Worm (Caenorhabditis elegans) whole organism, L3 larva: ENCODE measurements around the gene fbxb-18.

Experiments used
- R02D3.7 ChIP-seq: fragments of 150-350 bp; optimal IDR thresholded peaks from 2 replicates; lab custom pipeline; 2014; ENCODE audit warnings: missing biosample characterization, missing genetic modification characterization
- ZK546.5 ChIP-seq: sonication (generic microtip); optimal IDR thresholded peaks from 2 replicates; lab custom pipeline; 2017; ENCODE audit warnings: missing biosample characterization, missing genetic modification characterization
- ceh-16 ChIP-seq: sonication (generic microtip); optimal IDR thresholded peaks from 2 replicates; lab custom pipeline; 2017; ENCODE audit warnings: missing biosample characterization, missing genetic modification characterization
- ceh-28 ChIP-seq: fragments of 150-350 bp; optimal IDR thresholded peaks from 2 replicates; lab custom pipeline; 2014; ENCODE audit warnings: missing biosample characterization, missing genetic modification reagents, missing genetic modification characterization
- ceh-82 ChIP-seq: fragments of 150-350 bp; optimal IDR thresholded peaks from 2 replicates; lab custom pipeline; 2014; ENCODE audit warnings: missing biosample characterization, missing genetic modification characterization
- daf-12 ChIP-seq: fragments of 150-350 bp; optimal IDR thresholded peaks from 2 replicates; lab custom pipeline; 2014; ENCODE audit warnings: missing biosample characterization, missing genetic modification reagents, missing genetic modification characterization
- egl-27 ChIP-seq: sonication (generic microtip); optimal IDR thresholded peaks from 4 replicates; lab custom pipeline; 2017; ENCODE audit warnings: missing biosample characterization, missing genetic modification reagents, missing genetic modification characterization
- elt-2 ChIP-seq: sonication (generic microtip); optimal IDR thresholded peaks from 2 replicates; lab custom pipeline; 2016; ENCODE audit warnings: missing genetic modification reagents, mild to moderate bottlenecking, missing genetic modification characterization, missing compliant biosample characterization
- elt-3 ChIP-seq, 3 experiments: fragments of 150-350 bp in 1 of 3; sonication (generic microtip) in 2 of 3; optimal IDR thresholded peaks; 2 replicates in 2 of 3; 4 replicates in 1 of 3; lab custom pipeline; 2014 to 2017; ENCODE audit warnings: missing biosample characterization in 3 of 3, missing genetic modification characterization in 3 of 3
- eor-1 ChIP-seq, 2 experiments: fragments of 150-350 bp; optimal IDR thresholded peaks; 2 replicates each; lab custom pipeline; 2014 to 2018; ENCODE audit warnings: missing biosample characterization in 2 of 2, missing genetic modification characterization in 2 of 2
- hmg-11 ChIP-seq: sonication (generic microtip); optimal IDR thresholded peaks from 2 replicates; lab custom pipeline; 2016; ENCODE audit warnings: missing genetic modification characterization, missing compliant biosample characterization
- jun-1 ChIP-seq: fragments of 150-350 bp; optimal IDR thresholded peaks from 2 replicates; lab custom pipeline; 2014; ENCODE audit warnings: missing biosample characterization, missing genetic modification reagents, missing genetic modification characterization
- lin-15B ChIP-seq: fragments of 150-350 bp; optimal IDR thresholded peaks from 2 replicates; lab custom pipeline; 2014; ENCODE audit warnings: missing biosample characterization, missing genetic modification characterization
- lin-39 ChIP-seq: fragments of 150-350 bp; optimal IDR thresholded peaks from 2 replicates; lab custom pipeline; 2018; ENCODE audit warnings: missing biosample characterization, missing genetic modification reagents, missing genetic modification characterization
- lsy-12 ChIP-seq: sonication (generic microtip); optimal IDR thresholded peaks from 2 replicates; lab custom pipeline; 2016; ENCODE audit warnings: mild to moderate bottlenecking, missing genetic modification characterization, missing compliant biosample characterization
- mdl-1 ChIP-seq: fragments of 150-350 bp; optimal IDR thresholded peaks from 2 replicates; lab custom pipeline; 2014; ENCODE audit warnings: missing biosample characterization, missing genetic modification characterization
- nfya-1 ChIP-seq: sonication (generic microtip); optimal IDR thresholded peaks from 2 replicates; lab custom pipeline; 2017; ENCODE audit warnings: missing genetic modification characterization, mild to moderate bottlenecking, missing compliant biosample characterization, antibody characterized with exemption, moderate library complexity; ENCODE audit not compliant: insufficient read depth
- nhr-12 ChIP-seq: fragments of 150-350 bp; optimal IDR thresholded peaks from 2 replicates; lab custom pipeline; 2014; ENCODE audit warnings: missing biosample characterization, missing genetic modification characterization
- nhr-23 ChIP-seq: fragments of 150-350 bp; optimal IDR thresholded peaks from 2 replicates; lab custom pipeline; 2014; ENCODE audit warnings: missing biosample characterization, missing genetic modification reagents, missing genetic modification characterization
- nhr-237 ChIP-seq: fragments of 150-350 bp; optimal IDR thresholded peaks from 2 replicates; lab custom pipeline; 2014; ENCODE audit warnings: missing biosample characterization, missing genetic modification characterization
- nhr-25 ChIP-seq: sonication (generic microtip); optimal IDR thresholded peaks from 2 replicates; lab custom pipeline; 2017; ENCODE audit warnings: missing biosample characterization, missing genetic modification characterization
- nhr-28 ChIP-seq: fragments of 150-350 bp; optimal IDR thresholded peaks from 2 replicates; lab custom pipeline; 2014; ENCODE audit warnings: missing biosample characterization, missing genetic modification characterization
- nhr-43 ChIP-seq: sonication (generic microtip); optimal IDR thresholded peaks from 2 replicates; lab custom pipeline; 2016; ENCODE audit warnings: mild to moderate bottlenecking, missing genetic modification characterization, missing compliant biosample characterization; ENCODE audit not compliant: poor library complexity, severe bottlenecking
- nhr-67 ChIP-seq: fragments of 150-350 bp; optimal IDR thresholded peaks from 2 replicates; lab custom pipeline; 2014; ENCODE audit warnings: missing biosample characterization, missing genetic modification characterization
- nhr-77 ChIP-seq: fragments of 150-350 bp; optimal IDR thresholded peaks from 2 replicates; lab custom pipeline; 2014; ENCODE audit warnings: missing biosample characterization, missing genetic modification characterization
- pha-4 ChIP-seq: fragments of 150-350 bp; optimal IDR thresholded peaks from 2 replicates; lab custom pipeline; 2014; ENCODE audit warnings: missing biosample characterization, missing genetic modification reagents, missing genetic modification characterization
- pqm-1 ChIP-seq: fragments of 150-350 bp; optimal IDR thresholded peaks from 2 replicates; lab custom pipeline; 2017; ENCODE audit warnings: missing biosample characterization, missing genetic modification characterization, inconsistent platforms
- sea-2 ChIP-seq: fragments of 150-350 bp; sonication (generic microtip); optimal IDR thresholded peaks from 4 replicates; lab custom pipeline; 2014; ENCODE audit warnings: missing biosample characterization, missing genetic modification reagents, missing genetic modification characterization
- snpc-4 ChIP-seq: fragments of 150-350 bp; optimal IDR thresholded peaks from 2 replicates; lab custom pipeline; 2014; ENCODE audit warnings: missing biosample characterization, missing genetic modification characterization
- tbx-2 ChIP-seq: sonication (generic microtip); optimal IDR thresholded peaks from 2 replicates; lab custom pipeline; 2016; ENCODE audit warnings: mild to moderate bottlenecking, missing genetic modification characterization, missing compliant biosample characterization
- unc-39 ChIP-seq: sonication (generic microtip); optimal IDR thresholded peaks from 4 replicates; lab custom pipeline; 2017; ENCODE audit warnings: missing biosample characterization, missing genetic modification characterization
- unc-62 ChIP-seq: fragments of 150-350 bp; sonication (generic microtip); optimal IDR thresholded peaks from 4 replicates; lab custom pipeline; 2014; ENCODE audit warnings: missing biosample characterization, missing genetic modification reagents, missing genetic modification characterization
- zag-1 ChIP-seq: fragments of 150-350 bp; optimal IDR thresholded peaks from 2 replicates; lab custom pipeline; 2014; ENCODE audit warnings: missing biosample characterization, missing genetic modification characterization
- ztf-11 ChIP-seq: fragments of 150-350 bp; optimal IDR thresholded peaks from 2 replicates; lab custom pipeline; 2014; ENCODE audit warnings: missing biosample characterization, missing genetic modification characterization

fbxb-18 gene

DNA sequence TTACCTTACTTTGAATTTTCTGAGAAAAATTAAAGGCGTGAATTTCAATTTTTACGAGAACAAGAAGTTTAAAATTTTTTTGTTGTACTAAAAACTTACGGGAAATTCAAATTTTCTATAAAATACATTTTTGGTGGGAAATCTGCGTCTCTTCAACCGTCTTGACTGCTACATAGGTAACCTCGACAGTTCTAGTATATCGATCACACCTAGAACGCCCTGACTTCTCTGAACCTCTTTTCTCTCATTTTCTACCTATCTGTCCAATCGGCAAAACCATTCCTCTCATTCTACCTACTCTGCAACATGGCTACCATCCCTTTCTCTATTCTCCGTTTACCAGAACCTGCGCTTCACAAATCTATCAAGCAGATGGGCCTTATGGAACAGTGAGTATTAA lies 5.0 kb downstream of the fbxb-18 start, which contains the start of gene fbxb-25:
fbxb-25 (plus strand) TSS at position 301 of the 400 bp plus-strand sequence.
- no peak for TF ChIP-seq elt-3 (tag; optimal IDR thresholded peaks at IDR 0.05; lab: Kevin White, UChicago)
- no peak for TF ChIP-seq unc-39 (tag; lab: Kevin White, UChicago)
- no peak for TF ChIP-seq pqm-1
- TF ChIP-seq ceh-16 (tag; lab: Kevin White, UChicago): no peak
- TF ChIP-seq nhr-12 (tag; lab: Kevin White, UChicago): no peak
- TF ChIP-seq nfya-1 (tag; lab: Kevin White, UChicago): no peak
- TF ChIP-seq pha-4 (tag; lab: Kevin White, UChicago): no peak
- TF ChIP-seq egl-27 (tag; lab: Kevin White, UChicago): no peak
- TF ChIP-seq lin-39: no peak
- TF ChIP-seq nhr-43 (tag; lab: Kevin White, UChicago): no peak
- no peak for TF ChIP-seq nhr-77 (tag; lab: Kevin White, UChicago)
- no peak for TF ChIP-seq mdl-1 (tag; lab: Kevin White, UChicago)
- no peak for TF ChIP-seq ztf-11 (tag; lab: Kevin White, UChicago)
- TF ChIP-seq ceh-28: no peak
- no peak for TF ChIP-seq lsy-12 (tag; lab: Kevin White, UChicago)
- no peak for TF ChIP-seq hmg-11

DNA sequence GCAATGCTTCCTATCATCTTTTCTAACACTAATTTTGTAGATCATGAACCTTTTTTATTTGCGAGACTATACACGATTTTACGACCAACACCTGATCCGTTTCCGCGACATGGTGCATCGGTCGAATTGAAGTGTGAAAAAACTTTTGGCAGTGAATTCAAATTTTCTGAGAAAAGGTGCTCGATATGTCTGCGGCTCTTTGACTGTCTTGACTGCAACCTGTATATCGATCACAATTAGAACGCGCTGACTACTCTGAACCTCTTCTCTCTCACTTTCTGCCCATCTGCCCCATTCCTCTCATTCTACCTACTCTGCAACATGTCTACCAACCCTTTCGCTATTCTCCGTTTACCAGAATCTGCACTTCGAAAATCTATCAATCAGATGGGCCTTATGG lies 6.5 kb downstream of the fbxb-18 start, which contains the start of gene fbxb-26:
fbxb-26 (plus strand) TSS at position 301 of the 400 bp plus-strand sequence.
- no peak for TF ChIP-seq hmg-11

ce11 chrII:1679081-1679480 lies 9.6 kb downstream of the fbxb-18 start, which contains the start of gene irld-36:
TSS of gene irld-36 (plus strand) at chrII:1679381.
- TF ChIP-seq ceh-28: no peak
- no peak for TF ChIP-seq elt-3 (tag; optimal IDR thresholded peaks at IDR 0.05; lab: Kevin White, UChicago)
- TF ChIP-seq ceh-82: no peak
- no peak for TF ChIP-seq sea-2
- TF ChIP-seq R02D3.7: no peak
- no peak for TF ChIP-seq nhr-28 (tag; lab: Kevin White, UChicago)
- no peak for TF ChIP-seq nhr-23
- TF ChIP-seq nhr-77 (tag; lab: Kevin White, UChicago): no peak
- TF ChIP-seq lin-15B (tag; lab: Kevin White, UChicago): no peak
- no peak for TF ChIP-seq zag-1
- TF ChIP-seq ZK546.5: no peak
- TF ChIP-seq tbx-2 (tag; lab: Kevin White, UChicago): no peak
- TF ChIP-seq nfya-1 (tag; lab: Kevin White, UChicago): no peak
- no peak for TF ChIP-seq nhr-67 (tag; lab: Kevin White, UChicago)
- TF ChIP-seq nhr-237 (tag; lab: Kevin White, UChicago): no peak
- TF ChIP-seq snpc-4: no peak

ce11 chrII:1676088-1676487 lies 12.6 kb downstream of the fbxb-18 start, which contains the start of gene fbxb-17:
TSS of gene fbxb-17 (plus strand) at chrII:1676388.
- no peak for TF ChIP-seq elt-3 (tag; optimal IDR thresholded peaks at IDR 0.05; lab: Kevin White, UChicago)

ce11 chrII:1672673-1673072 lies 16.0 kb downstream of the fbxb-18 start:
- no peak for TF ChIP-seq jun-1 (tag; lab: Kevin White, UChicago)
- no peak for TF ChIP-seq lsy-12 (tag; lab: Kevin White, UChicago)
- no peak for TF ChIP-seq ceh-28
- TF ChIP-seq elt-3 (tag; optimal IDR thresholded peaks at IDR 0.05; lab: Kevin White, UChicago): no peak
- no peak for TF ChIP-seq sea-2
- TF ChIP-seq elt-2 (tag; lab: Kevin White, UChicago): no peak
- no peak for TF ChIP-seq nhr-23
- no peak for TF ChIP-seq egl-27 (tag; lab: Kevin White, UChicago)
- TF ChIP-seq zag-1: no peak
- no peak for TF ChIP-seq unc-62 (GFP tag; lab: Kevin White, UChicago)
- no peak for TF ChIP-seq tbx-2 (tag; lab: Kevin White, UChicago)
- TF ChIP-seq hmg-11: no peak
- TF ChIP-seq nhr-67 (tag; lab: Kevin White, UChicago): no peak
- no peak for TF ChIP-seq lin-15B (tag; lab: Kevin White, UChicago)
- TF ChIP-seq nhr-12 (tag; lab: Kevin White, UChicago): no peak
- no peak for TF ChIP-seq nhr-25 (tag; lab: Kevin White, UChicago)
- no peak for TF ChIP-seq daf-12 (tag; lab: Kevin White, UChicago)
- no peak for TF ChIP-seq eor-1 (tag; optimal IDR thresholded peaks at IDR 0.05; lab: Kevin White, UChicago)
- no peak for TF ChIP-seq pha-4 (tag; lab: Kevin White, UChicago)
- TF ChIP-seq, all 47 proteins: peak for 0
